Fruit fly (Drosophila melanogaster) whole organism: Measurements from ENCODE around the gene CG8907.

Source experiments
- CG8478 ChIP-seq: fragments of >200 bp; optimal IDR thresholded peaks from 2 replicates; lab custom pipeline; 2018; ENCODE audit warnings: inconsistent platforms
- pan ChIP-seq: fragments of >200 bp; optimal IDR thresholded peaks from 2 replicates; lab custom pipeline; 2017
- usp ChIP-seq: fragments of >200 bp; optimal IDR thresholded peaks from 2 replicates; lab custom pipeline; 2017; ENCODE audit warnings: missing biosample characterization, missing genetic modification characterization, mixed read lengths

- TF ChIP-seq usp (GFP tag; lab: Kevin White, UChicago) (no peak), CG8478 (lab: Kevin White, UChicago) (no peak), pan (lab: Kevin White, UChicago) (no peak)
Measured at dm6 chr3R:16991781-16992180, 16.3 kb upstream of the CG8907 start, which contains the start of gene EMC2B.
